Worm (Caenorhabditis elegans) whole organism, midembryonic: Measurements from ENCODE around the gene swt-3.
"Not testable (repeated sequence)": the region's sequence is repeated elsewhere in the genome, so short reads cannot be mapped to it uniquely, and the experiment has no call there.

ENCODE experiments used
- T22C8.4 ChIP-seq: fragments of 200-800 bp; sonication (Bioruptor generic); IDR thresholded peaks from 2 replicates; pipeline ENCODE4 v1.3.6; 2022; ENCODE audit warnings: missing genetic modification characterization, missing compliant biosample characterization
- cog-1 ChIP-seq: sonication (generic microtip); optimal IDR thresholded peaks from 2 replicates; lab custom pipeline; 2016; ENCODE audit warnings: missing genetic modification characterization, missing compliant biosample characterization
- flt-1 ChIP-seq: fragments of 200-800 bp; sonication (Bioruptor generic); IDR thresholded peaks from 2 replicates; pipeline ENCODE4 v1.3.6; 2022; ENCODE audit warnings: missing genetic modification characterization, missing compliant biosample characterization
- med-1 ChIP-seq: sonication (generic microtip); optimal IDR thresholded peaks from 2 replicates; lab custom pipeline; 2017; ENCODE audit warnings: missing genetic modification characterization, mild to moderate bottlenecking, missing compliant biosample characterization, antibody characterized with exemption, missing genetic modification reagents; ENCODE audit not compliant: insufficient read depth
- ref-1 ChIP-seq: fragments of 200-800 bp; sonication (Bioruptor generic); conservative IDR thresholded peaks from 2 replicates; pipeline ENCODE4 v1.3.6; 2022; ENCODE audit warnings: missing genetic modification reagents, missing genetic modification characterization, missing compliant biosample characterization
- tab-1 ChIP-seq: fragments of 200-800 bp; sonication (Bioruptor generic); IDR thresholded peaks from 2 replicates; pipeline ENCODE4 v1.3.6; 2022; ENCODE audit warnings: missing genetic modification characterization, missing compliant biosample characterization
- ztf-23 ChIP-seq: fragments of 200-800 bp; sonication (Bioruptor generic); IDR thresholded peaks from 2 replicates; pipeline ENCODE4 v1.3.6; 2022; ENCODE audit warnings: missing genetic modification reagents, missing genetic modification characterization, missing compliant biosample characterization

ce11 chrIV:10751740-10752139 lies 28.7 kb downstream of the swt-3 start, which contains the start of gene T25B9.2:
- TF ChIP-seq cog-1 (tag; lab: Kevin White, UChicago); T22C8.4 (GFP tag; lab: Robert Waterston, UW); tab-1 (GFP tag; lab: Robert Waterston, UW); med-1 (GFP tag; lab: Kevin White, UChicago); ztf-23 (GFP tag; lab: Robert Waterston, UW); flt-1; ref-1: not testable (repeated sequence)
